Fruit fly (Drosophila melanogaster) whole organism, prepupa: Measurements from ENCODE around the gene nmdyn-D6.
A peak's percentile ranks its signal among the peaks of the same experiment; 100 is the strongest.

Experiments
- Blimp-1 ChIP-seq: fragments of 200-800 bp; sonication (Bioruptor generic); optimal IDR thresholded peaks from 3 replicates; lab custom pipeline; 2017; ENCODE audit warnings: missing biosample characterization, missing genetic modification characterization, mild to moderate bottlenecking, moderate library complexity, missing genetic modification reagents
- CG10631 ChIP-seq: fragments of 200-800 bp; sonication (Bioruptor generic); optimal IDR thresholded peaks from 2 replicates; lab custom pipeline; 2016; ENCODE audit warnings: missing biosample characterization, missing genetic modification characterization
- CG11294 ChIP-seq: fragments of 200-800 bp; sonication (Bioruptor generic); IDR thresholded peaks from 2 replicates; pipeline ENCODE4 v1.3.6; 2022; ENCODE audit warnings: missing biosample characterization, missing genetic modification characterization
- CG11762 ChIP-seq: fragments of 200-800 bp; sonication (Bioruptor generic); optimal IDR thresholded peaks from 3 replicates; lab custom pipeline; 2016; ENCODE audit warnings: missing biosample characterization, missing genetic modification characterization; ENCODE audit not compliant: insufficient read depth
- CG15336 ChIP-seq: fragments of 200-800 bp; sonication (Bioruptor generic); IDR thresholded peaks from 2 replicates; pipeline ENCODE4 v1.3.6; 2022; ENCODE audit warnings: missing biosample characterization, missing genetic modification characterization
- CG1621 ChIP-seq: fragments of 200-800 bp; sonication (Bioruptor generic); optimal IDR thresholded peaks from 3 replicates; lab custom pipeline; 2018; ENCODE audit warnings: missing biosample characterization, mild to moderate bottlenecking, missing genetic modification characterization
- CG16779 ChIP-seq: fragments of 200-800 bp; sonication (Bioruptor generic); optimal IDR thresholded peaks from 3 replicates; lab custom pipeline; 2017; ENCODE audit warnings: missing biosample characterization, mild to moderate bottlenecking, missing genetic modification characterization
- CG3032 ChIP-seq: fragments of 200-800 bp; optimal IDR thresholded peaks from 2 replicates; lab custom pipeline; 2019; ENCODE audit warnings: missing biosample characterization, mild to moderate bottlenecking, missing genetic modification characterization, moderate library complexity
- CG31627 ChIP-seq: fragments of 200-800 bp; sonication (Bioruptor generic); optimal IDR thresholded peaks from 3 replicates; lab custom pipeline; 2016; ENCODE audit warnings: missing biosample characterization, missing genetic modification characterization
- CG32006 ChIP-seq: fragments of 200-800 bp; sonication (Bioruptor generic); optimal IDR thresholded peaks from 3 replicates; lab custom pipeline; 2017; ENCODE audit warnings: missing biosample characterization, mild to moderate bottlenecking, missing genetic modification characterization
- CG34406 ChIP-seq: fragments of 200-800 bp; sonication (Bioruptor generic); optimal IDR thresholded peaks from 3 replicates; lab custom pipeline; 2016; ENCODE audit warnings: missing biosample characterization, missing genetic modification characterization
- CG3919 ChIP-seq: fragments of 200-800 bp; sonication (Bioruptor generic); optimal IDR thresholded peaks from 3 replicates; lab custom pipeline; 2016; ENCODE audit warnings: missing biosample characterization, missing genetic modification characterization
- CG4318 ChIP-seq: fragments of 200-800 bp; sonication (Bioruptor generic); optimal IDR thresholded peaks from 3 replicates; lab custom pipeline; 2017; ENCODE audit warnings: missing biosample characterization, mild to moderate bottlenecking, missing genetic modification characterization
- CG6163 ChIP-seq: fragments of 200-800 bp; sonication (Bioruptor generic); IDR thresholded peaks from 3 replicates; pipeline ENCODE4 v1.3.6; 2022; ENCODE audit warnings: missing biosample characterization, missing genetic modification characterization
- CG6276 ChIP-seq: fragments of 200-800 bp; sonication (Bioruptor generic); optimal IDR thresholded peaks from 2 replicates; lab custom pipeline; 2017; ENCODE audit warnings: missing biosample characterization, mild to moderate bottlenecking, missing genetic modification characterization
- CG6792 ChIP-seq: fragments of 200-800 bp; sonication (Bioruptor generic); optimal IDR thresholded peaks from 3 replicates; lab custom pipeline; 2016; ENCODE audit warnings: missing biosample characterization, missing genetic modification characterization
- CG6808 ChIP-seq: fragments of 200-800 bp; sonication (Bioruptor generic); optimal IDR thresholded peaks from 3 replicates; lab custom pipeline; 2017; ENCODE audit warnings: missing biosample characterization, missing genetic modification characterization, mild to moderate bottlenecking, moderate library complexity, missing genetic modification reagents
- CG6854 ChIP-seq: fragments of 200-800 bp; sonication (Bioruptor generic); optimal IDR thresholded peaks from 2 replicates; lab custom pipeline; 2017; ENCODE audit warnings: missing biosample characterization, mild to moderate bottlenecking, missing genetic modification characterization
- CG7368 ChIP-seq: fragments of 200-800 bp; sonication (Bioruptor generic); optimal IDR thresholded peaks from 3 replicates; lab custom pipeline; 2016; ENCODE audit warnings: missing biosample characterization, missing genetic modification characterization
- CG8119 ChIP-seq: fragments of 200-800 bp; sonication (Bioruptor generic); IDR thresholded peaks from 3 replicates; pipeline ENCODE4 v1.3.6; 2022; ENCODE audit warnings: missing biosample characterization, missing genetic modification characterization
- CG8319 ChIP-seq: fragments of 200-800 bp; sonication (Bioruptor generic); optimal IDR thresholded peaks from 3 replicates; lab custom pipeline; 2016; ENCODE audit warnings: missing biosample characterization, missing genetic modification characterization
- CG8632 ChIP-seq: fragments of 200-800 bp; sonication (Bioruptor generic); optimal IDR thresholded peaks from 3 replicates; lab custom pipeline; 2016; ENCODE audit warnings: missing biosample characterization, missing genetic modification characterization
- CG9139 ChIP-seq: fragments of 200-800 bp; sonication (Bioruptor generic); optimal IDR thresholded peaks from 3 replicates; lab custom pipeline; 2017; ENCODE audit warnings: missing biosample characterization, mild to moderate bottlenecking, missing genetic modification characterization
- Eip75B ChIP-seq: fragments of 200-800 bp; sonication (Bioruptor generic); optimal IDR thresholded peaks from 3 replicates; lab custom pipeline; 2016; ENCODE audit warnings: missing biosample characterization, missing genetic modification characterization
- Eip78C ChIP-seq: fragments of 200-800 bp; sonication (Bioruptor generic); peaks from one replicate; lab custom pipeline; 2016; ENCODE audit warnings: missing biosample characterization, missing genetic modification characterization
- Eip93F ChIP-seq: fragments of 200-800 bp; sonication (Bioruptor generic); optimal IDR thresholded peaks from 2 replicates; lab custom pipeline; 2016; ENCODE audit warnings: missing biosample characterization, mild to moderate bottlenecking, missing genetic modification characterization
- Ets21C ChIP-seq: fragments of 200-800 bp; sonication (Bioruptor generic); optimal IDR thresholded peaks from 3 replicates; lab custom pipeline; 2016; ENCODE audit warnings: missing biosample characterization, missing genetic modification characterization
- Ets96B ChIP-seq: fragments of 200-800 bp; optimal IDR thresholded peaks from 2 replicates; lab custom pipeline; 2019; ENCODE audit warnings: missing biosample characterization, mild to moderate bottlenecking, missing genetic modification characterization, moderate library complexity
- Gug ChIP-seq: fragments of 200-800 bp; sonication (Bioruptor generic); IDR thresholded peaks from 2 replicates; pipeline ENCODE4 v1.3.6; 2022; ENCODE audit warnings: missing biosample characterization, missing genetic modification characterization
- Hr38 ChIP-seq: sonication (Bioruptor generic); optimal IDR thresholded peaks from 2 replicates; lab custom pipeline; 2016; ENCODE audit warnings: missing biosample characterization, missing genetic modification characterization
- Hr4 ChIP-seq: fragments of 200-800 bp; sonication (Bioruptor generic); optimal IDR thresholded peaks from 3 replicates; lab custom pipeline; 2016; ENCODE audit warnings: missing biosample characterization, missing genetic modification characterization
- Lpt ChIP-seq: fragments of 200-800 bp; sonication (Bioruptor generic); optimal IDR thresholded peaks from 3 replicates; lab custom pipeline; 2016; ENCODE audit warnings: missing biosample characterization, missing genetic modification characterization
- Smox ChIP-seq: fragments of 200-800 bp; sonication (Bioruptor generic); optimal IDR thresholded peaks from 3 replicates; lab custom pipeline; 2016; ENCODE audit warnings: missing biosample characterization, missing genetic modification characterization
- Sox102F ChIP-seq: fragments of 200-800 bp; sonication (Bioruptor generic); optimal IDR thresholded peaks from 2 replicates; lab custom pipeline; 2016; ENCODE audit warnings: missing biosample characterization, mild to moderate bottlenecking, missing genetic modification characterization
- Sox14 ChIP-seq: fragments of 200-800 bp; sonication (Bioruptor generic); optimal IDR thresholded peaks from 3 replicates; lab custom pipeline; 2016; ENCODE audit warnings: missing biosample characterization, missing genetic modification characterization
- cyc ChIP-seq: fragments of 200-800 bp; sonication (Bioruptor generic); optimal IDR thresholded peaks from 3 replicates; lab custom pipeline; 2016; ENCODE audit warnings: missing biosample characterization, missing genetic modification characterization
- dac ChIP-seq: fragments of 200-800 bp; sonication (Bioruptor generic); optimal IDR thresholded peaks from 2 replicates; lab custom pipeline; 2017; ENCODE audit warnings: missing biosample characterization, mild to moderate bottlenecking, missing genetic modification characterization
- dsx ChIP-seq: fragments of 200-800 bp; optimal IDR thresholded peaks from 3 replicates; lab custom pipeline; 2019; ENCODE audit warnings: missing biosample characterization, mild to moderate bottlenecking, missing genetic modification characterization, moderate library complexity; ENCODE audit not compliant: poor library complexity, severe bottlenecking
- esn ChIP-seq: fragments of 200-800 bp; sonication (Bioruptor generic); optimal IDR thresholded peaks from 2 replicates; lab custom pipeline; 2016; ENCODE audit warnings: missing biosample characterization, mild to moderate bottlenecking, missing genetic modification characterization, moderate library complexity
- fd59A ChIP-seq: fragments of 200-800 bp; sonication (Bioruptor generic); optimal IDR thresholded peaks from 2 replicates; lab custom pipeline; 2017; ENCODE audit warnings: missing biosample characterization, mild to moderate bottlenecking, missing genetic modification characterization, missing genetic modification reagents
- fd85E ChIP-seq: fragments of 200-800 bp; sonication (Bioruptor generic); optimal IDR thresholded peaks from 3 replicates; lab custom pipeline; 2016; ENCODE audit warnings: missing biosample characterization, missing genetic modification characterization
- fkh ChIP-seq: fragments of 200-800 bp; sonication (Bioruptor generic); optimal IDR thresholded peaks from 3 replicates; lab custom pipeline; 2017; ENCODE audit warnings: missing biosample characterization, mild to moderate bottlenecking, missing genetic modification characterization, moderate library complexity
- net ChIP-seq: fragments of 200-800 bp; sonication (Bioruptor generic); optimal IDR thresholded peaks from 3 replicates; lab custom pipeline; 2016; ENCODE audit warnings: missing biosample characterization, missing genetic modification characterization
- pdm3 ChIP-seq: fragments of 200-800 bp; sonication (Bioruptor generic); optimal IDR thresholded peaks from 3 replicates; lab custom pipeline; 2016; ENCODE audit warnings: missing biosample characterization, missing genetic modification characterization
- salr ChIP-seq, 2 experiments: fragments of 200-800 bp; sonication (Bioruptor generic); optimal IDR thresholded peaks; 3 replicates each; lab custom pipeline; 2016 to 2018; ENCODE audit warnings: missing biosample characterization in 2 of 2, missing genetic modification characterization in 2 of 2, mild to moderate bottlenecking in 1 of 2
- spab ChIP-seq: fragments of 200-800 bp; sonication (Bioruptor generic); optimal IDR thresholded peaks from 2 replicates; lab custom pipeline; 2017; ENCODE audit warnings: missing biosample characterization, mild to moderate bottlenecking, missing genetic modification characterization, missing genetic modification reagents
- ss ChIP-seq, 2 experiments: fragments of 200-800 bp; sonication (Bioruptor generic); optimal IDR thresholded peaks; 2 replicates in 1 of 2; 3 replicates in 1 of 2; lab custom pipeline; 2017 to 2018; ENCODE audit warnings: mild to moderate bottlenecking in 2 of 2, missing biosample characterization in 2 of 2, missing genetic modification characterization in 2 of 2, moderate library complexity in 1 of 2
- svp ChIP-seq: fragments of 200-800 bp; sonication (Bioruptor generic); peaks from one replicate; lab custom pipeline; 2016; ENCODE audit warnings: missing biosample characterization, missing genetic modification characterization
- topi ChIP-seq: fragments of 200-800 bp; sonication (Bioruptor generic); optimal IDR thresholded peaks from 3 replicates; lab custom pipeline; 2016; ENCODE audit warnings: missing biosample characterization, missing genetic modification characterization
- vri ChIP-seq: fragments of 200-800 bp; sonication (Bioruptor generic); optimal IDR thresholded peaks from 3 replicates; lab custom pipeline; 2016; ENCODE audit warnings: missing biosample characterization, mild to moderate bottlenecking, missing genetic modification characterization

The nmdyn-D6 gene

dm6 chrX:14582784-14583699 lies at the start of gene nmdyn-D6, which contains the start of gene mRpS25:
TSS of gene nmdyn-D6 (plus strand) at chrX:14583677.
TSS of gene mRpS25 (minus strand) at chrX:14582982.
- peak; percentile 52 for TF ChIP-seq Hr4 (GFP tag; lab: Kevin White, UChicago)
- TF ChIP-seq CG3032 (tag; lab: Kevin White, UChicago), result peak; percentile 10
- peak; percentile 22 for TF ChIP-seq CG34406 (GFP tag; lab: Kevin White, UChicago)
- no peak for TF ChIP-seq CG16779
- no peak for TF ChIP-seq ss (GFP tag; optimal IDR thresholded peaks at IDR 0.05; lab: Kevin White, UChicago)
- peak; percentile 45 for TF ChIP-seq topi
- TF ChIP-seq Smox (GFP tag; lab: Kevin White, UChicago), result peak; percentile 37
- peak; percentile 52 for TF ChIP-seq CG4318 (GFP tag; lab: Kevin White, UChicago)
- TF ChIP-seq CG8319 (GFP tag; lab: Kevin White, UChicago), result no peak
- TF ChIP-seq CG8632 (GFP tag; lab: Kevin White, UChicago), result no peak
- no peak for TF ChIP-seq CG6808
- TF ChIP-seq Sox102F (GFP tag; lab: Kevin White, UChicago), result no peak
- TF ChIP-seq CG11762, result no peak
- 0 out of 2 replicates have a peak, but pooled peaks have one; percentile 31 for TF ChIP-seq Gug
- no peak for TF ChIP-seq CG6792 (GFP tag; lab: Kevin White, UChicago)
- peak; percentile 48 for TF ChIP-seq esn (GFP tag; lab: Kevin White, UChicago)
- peak; percentile 5 for TF ChIP-seq CG6276 (GFP tag; lab: Kevin White, UChicago)
- peak; percentile 64 for TF ChIP-seq CG10631 (GFP tag; lab: Kevin White, UChicago)
- TF ChIP-seq CG9139 (GFP tag; lab: Kevin White, UChicago), result no peak
- no peak for TF ChIP-seq fd85E (GFP tag; lab: Kevin White, UChicago)
- peak; percentile 23 for TF ChIP-seq Ets96B (tag; lab: Kevin White, UChicago)
- TF ChIP-seq CG6854, result no peak
- peak; percentile 21 for TF ChIP-seq CG3919
- TF ChIP-seq Eip75B (GFP tag; lab: Kevin White, UChicago), result peak; percentile 18
- no peak for TF ChIP-seq net (GFP tag; lab: Kevin White, UChicago)
- peak; percentile 44 for TF ChIP-seq pdm3 (GFP tag; lab: Kevin White, UChicago)
- no peak for TF ChIP-seq Ets21C (GFP tag; lab: Kevin White, UChicago)
- no peak for TF ChIP-seq Eip93F (GFP tag; lab: Kevin White, UChicago)
- TF ChIP-seq CG1621, result no peak
- no peak for TF ChIP-seq vri (GFP tag; lab: Kevin White, UChicago)
- TF ChIP-seq CG11294 (GFP tag; lab: Robert Waterston, UW), result no peak
- TF ChIP-seq fd59A (GFP tag; lab: Kevin White, UChicago), result peak; percentile 24
- TF ChIP-seq CG7368 (GFP tag; lab: Kevin White, UChicago), result no peak
- no peak for TF ChIP-seq Hr38
- peak in 1 of 2 experiments; percentile 43 for TF ChIP-seq salr (GFP tag; optimal IDR thresholded peaks at IDR 0.05; lab: Kevin White, UChicago)
- TF ChIP-seq dsx, result no peak
- peak; percentile 3 for TF ChIP-seq Sox14 (GFP tag; lab: Kevin White, UChicago)
- TF ChIP-seq CG15336 (GFP tag; lab: Robert Waterston, UW), result peak; percentile 36
- TF ChIP-seq CG31627 (GFP tag; lab: Kevin White, UChicago), result peak; percentile 43
- TF ChIP-seq fkh (GFP tag; lab: Kevin White, UChicago), result no peak
- peak; percentile 60 for TF ChIP-seq svp
- TF ChIP-seq dac (GFP tag; lab: Kevin White, UChicago), result no peak
- TF ChIP-seq Blimp-1, result peak; percentile 60
- TF ChIP-seq CG32006 (GFP tag; lab: Kevin White, UChicago), result peak; percentile 65
- TF ChIP-seq cyc (GFP tag; lab: Kevin White, UChicago), result peak; percentile 53
- no peak for TF ChIP-seq spab (GFP tag; lab: Kevin White, UChicago)
- peak; percentile 32; the same call in 1 of the 3 replicates for TF ChIP-seq CG8119 (GFP tag; lab: Robert Waterston, UW)
- TF ChIP-seq CG6163 (GFP tag; lab: Robert Waterston, UW), result 0 out of 3 replicates have a peak, but pooled peaks have one; percentile 48
- peak; percentile 68 for TF ChIP-seq Eip78C (GFP tag; lab: Kevin White, UChicago)
- TF ChIP-seq Lpt (GFP tag; lab: Kevin White, UChicago), result no peak
